Fruit fly (Drosophila melanogaster) whole organism, embryonic: Measurements from ENCODE around the gene CG6163.

ENCODE experiments used
- Antp ChIP-seq: fragments of 200-800 bp; sonication (Bioruptor generic); optimal IDR thresholded peaks from 3 replicates; lab custom pipeline; 2016; ENCODE audit warnings: missing biosample characterization, missing genetic modification characterization
- BtbVII ChIP-seq: fragments of 200-800 bp; sonication (Bioruptor generic); optimal IDR thresholded peaks from 3 replicates; lab custom pipeline; 2017; ENCODE audit warnings: missing biosample characterization, mild to moderate bottlenecking, missing genetic modification characterization
- Bteb2 ChIP-seq: fragments of 200-800 bp; sonication (Bioruptor generic); optimal IDR thresholded peaks from 2 replicates; lab custom pipeline; 2016; ENCODE audit warnings: missing biosample characterization, missing genetic modification characterization
- CG10462 ChIP-seq: fragments of 200-800 bp; sonication (Bioruptor generic); optimal IDR thresholded peaks from 2 replicates; lab custom pipeline; 2016; ENCODE audit warnings: missing biosample characterization, missing genetic modification characterization
- CG11093 ChIP-seq: fragments of 200-800 bp; sonication (Bioruptor generic); IDR thresholded peaks from 3 replicates; pipeline ENCODE4 v1.3.6; 2022; ENCODE audit warnings: missing biosample characterization, missing genetic modification characterization
- CG13624 ChIP-seq: fragments of 200-800 bp; sonication (Bioruptor generic); optimal IDR thresholded peaks from 2 replicates; lab custom pipeline; 2016; ENCODE audit warnings: missing biosample characterization, missing genetic modification characterization
- CG13894 ChIP-seq: fragments of 200-800 bp; sonication (Bioruptor generic); optimal IDR thresholded peaks from 3 replicates; lab custom pipeline; 2018; ENCODE audit warnings: missing biosample characterization, mild to moderate bottlenecking, missing genetic modification characterization, moderate library complexity
- CG15514 ChIP-seq: fragments of 200-800 bp; sonication (Bioruptor generic); optimal IDR thresholded peaks from 3 replicates; lab custom pipeline; 2017; ENCODE audit warnings: missing biosample characterization, missing genetic modification characterization, mild to moderate bottlenecking, moderate library complexity, missing genetic modification reagents
- CG16863 ChIP-seq: fragments of 200-800 bp; sonication (Bioruptor generic); optimal IDR thresholded peaks from 3 replicates; lab custom pipeline; 2016; ENCODE audit warnings: missing biosample characterization, missing genetic modification characterization
- CG18764 ChIP-seq: fragments of 200-800 bp; sonication (Bioruptor generic); optimal IDR thresholded peaks from 3 replicates; lab custom pipeline; 2016; ENCODE audit warnings: missing biosample characterization, missing genetic modification characterization
- CG4282 ChIP-seq: fragments of 200-800 bp; sonication (Bioruptor generic); optimal IDR thresholded peaks from 2 replicates; lab custom pipeline; 2016; ENCODE audit warnings: missing biosample characterization, missing genetic modification characterization
- CG4707 ChIP-seq: fragments of 200-800 bp; sonication (Bioruptor generic); optimal IDR thresholded peaks from 2 replicates; lab custom pipeline; 2018; ENCODE audit warnings: missing biosample characterization, mild to moderate bottlenecking, missing genetic modification characterization, moderate library complexity
- CG8290 ChIP-seq, 3 experiments: fragments of 200-800 bp; sonication (Bioruptor generic); optimal IDR thresholded peaks; 2 replicates each; lab custom pipeline; 2016 to 2019; ENCODE audit warnings: missing biosample characterization in 3 of 3, missing genetic modification characterization in 3 of 3, mild to moderate bottlenecking in 2 of 3, moderate library complexity in 1 of 3
- CG9609 ChIP-seq: fragments of 200-800 bp; sonication (Bioruptor generic); optimal IDR thresholded peaks from 3 replicates; lab custom pipeline; 2016; ENCODE audit warnings: missing biosample characterization, missing genetic modification characterization
- Dek ChIP-seq: fragments of 200-800 bp; sonication (Bioruptor generic); optimal IDR thresholded peaks from 3 replicates; lab custom pipeline; 2019; ENCODE audit warnings: missing biosample characterization, mild to moderate bottlenecking, missing genetic modification characterization, moderate library complexity
- Dfd ChIP-seq, 2 experiments: fragments of >200 bp; optimal IDR thresholded peaks; 2 replicates each; lab custom pipeline; 2017; ENCODE audit warnings: missing biosample characterization in 2 of 2, missing genetic modification characterization in 2 of 2
- Dip2 ChIP-seq: fragments of 200-800 bp; sonication (Bioruptor generic); IDR thresholded peaks from 2 replicates; pipeline ENCODE4 v1.3.6; 2022; ENCODE audit warnings: missing biosample characterization, missing genetic modification characterization
- Dip3 ChIP-seq: fragments of 200-800 bp; sonication (Bioruptor generic); optimal IDR thresholded peaks from 3 replicates; lab custom pipeline; 2016; ENCODE audit warnings: missing biosample characterization, missing genetic modification characterization
- Doc3 ChIP-seq: fragments of 200-800 bp; sonication (Bioruptor generic); IDR thresholded peaks from 3 replicates; pipeline ENCODE4 v1.3.6; 2022; ENCODE audit warnings: missing biosample characterization, missing genetic modification characterization; ENCODE audit not compliant: partially characterized antibody
- H2.0 ChIP-seq: fragments of 200-800 bp; sonication (Bioruptor generic); IDR thresholded peaks from 2 replicates; pipeline ENCODE4 v1.3.6; 2022; ENCODE audit warnings: missing biosample characterization, missing genetic modification characterization
- Hey ChIP-seq: fragments of 200-800 bp; sonication (Bioruptor generic); optimal IDR thresholded peaks from 3 replicates; lab custom pipeline; 2018; ENCODE audit warnings: missing biosample characterization, mild to moderate bottlenecking, missing genetic modification characterization
- Med ChIP-seq: fragments of 200-800 bp; sonication (Bioruptor generic); peaks from one replicate; lab custom pipeline; 2016; ENCODE audit warnings: missing biosample characterization, missing genetic modification characterization, mild to moderate bottlenecking, inconsistent platforms, moderate library complexity
- NC2β ChIP-seq: fragments of 200-800 bp; sonication (Bioruptor generic); optimal IDR thresholded peaks from 2 replicates; lab custom pipeline; 2016; ENCODE audit warnings: missing biosample characterization, missing genetic modification characterization
- PHDP ChIP-seq: fragments of 200-800 bp; sonication (Bioruptor generic); optimal IDR thresholded peaks from 3 replicates; lab custom pipeline; 2018; ENCODE audit warnings: missing biosample characterization, mild to moderate bottlenecking, missing genetic modification characterization, moderate library complexity
- Poxn ChIP-seq: fragments of 200-800 bp; sonication (Bioruptor generic); IDR thresholded peaks from 2 replicates; pipeline ENCODE4 v1.3.6; 2022; ENCODE audit warnings: missing biosample characterization, missing genetic modification characterization
- Sox102F ChIP-seq: fragments of 200-800 bp; sonication (Bioruptor generic); optimal IDR thresholded peaks from 2 replicates; lab custom pipeline; 2018; ENCODE audit warnings: missing biosample characterization, mild to moderate bottlenecking, missing genetic modification characterization, moderate library complexity
- TFAM ChIP-seq: fragments of 200-800 bp; sonication (Bioruptor generic); optimal IDR thresholded peaks from 2 replicates; lab custom pipeline; 2017; ENCODE audit warnings: missing biosample characterization, missing genetic modification characterization, inconsistent platforms
- Taf1 ChIP-seq: fragments of 200-800 bp; sonication (Bioruptor generic); IDR thresholded peaks from 2 replicates; pipeline ENCODE4 v1.3.6; 2022; ENCODE audit warnings: missing biosample characterization, missing genetic modification characterization
- Xbp1 ChIP-seq: fragments of 200-800 bp; sonication (Bioruptor generic); optimal IDR thresholded peaks from 3 replicates; lab custom pipeline; 2016; ENCODE audit warnings: missing biosample characterization, mild to moderate bottlenecking, missing genetic modification characterization
- abd-A ChIP-seq: fragments of 200-800 bp; sonication (Bioruptor generic); optimal IDR thresholded peaks from 3 replicates; lab custom pipeline; 2019; ENCODE audit warnings: missing biosample characterization, mild to moderate bottlenecking, missing genetic modification characterization, moderate library complexity
- caup ChIP-seq: fragments of 200-800 bp; sonication (Bioruptor generic); optimal IDR thresholded peaks from 3 replicates; lab custom pipeline; 2017; ENCODE audit warnings: missing biosample characterization, mild to moderate bottlenecking, missing genetic modification characterization, moderate library complexity; ENCODE audit not compliant: severe bottlenecking
- dm ChIP-seq: fragments of 200-800 bp; sonication (Bioruptor generic); optimal IDR thresholded peaks from 3 replicates; lab custom pipeline; 2016; ENCODE audit warnings: missing biosample characterization, missing genetic modification characterization
- ems ChIP-seq: fragments of 200-800 bp; sonication (Bioruptor generic); optimal IDR thresholded peaks from 3 replicates; lab custom pipeline; 2016; ENCODE audit warnings: missing biosample characterization, missing genetic modification characterization
- fd64A ChIP-seq: fragments of 200-800 bp; sonication (Bioruptor generic); optimal IDR thresholded peaks from 3 replicates; lab custom pipeline; 2018; ENCODE audit warnings: missing biosample characterization, mild to moderate bottlenecking, missing genetic modification characterization
- gfzf ChIP-seq: fragments of 200-800 bp; sonication (Bioruptor generic); optimal IDR thresholded peaks from 2 replicates; lab custom pipeline; 2016; ENCODE audit warnings: missing biosample characterization, mild to moderate bottlenecking, missing genetic modification characterization, moderate library complexity
- ken ChIP-seq: fragments of 200-800 bp; sonication (Bioruptor generic); IDR thresholded peaks from 3 replicates; pipeline ENCODE4 v1.3.6; 2022; ENCODE audit warnings: missing biosample characterization, missing genetic modification characterization
- oc ChIP-seq: fragments of 200-800 bp; sonication (Bioruptor generic); optimal IDR thresholded peaks from 2 replicates; lab custom pipeline; 2018; ENCODE audit warnings: missing biosample characterization, mild to moderate bottlenecking, missing genetic modification characterization, moderate library complexity
- otp ChIP-seq: fragments of 200-800 bp; sonication (Bioruptor generic); IDR thresholded peaks from 3 replicates; pipeline ENCODE4, ENCODE4 v1.3.6; 2022; ENCODE audit warnings: missing biosample characterization, missing genetic modification characterization
- pan ChIP-seq, 4 experiments: fragments of >200 bp in 3 of 4; fragments of 200-800 bp in 1 of 4; sonication (Bioruptor generic) in 1 of 4; optimal IDR thresholded peaks in 3 of 4; IDR thresholded peaks in 1 of 4; 2 replicates each; pipeline versions ENCODE4 v1.3.6 to Lab custom; 2017 to 2022; ENCODE audit warnings: missing biosample characterization in 2 of 4, missing genetic modification characterization in 2 of 4, mixed read lengths in 1 of 4
- salm ChIP-seq: fragments of 200-800 bp; sonication (Bioruptor generic); optimal IDR thresholded peaks from 2 replicates; lab custom pipeline; 2018; ENCODE audit warnings: missing biosample characterization, mild to moderate bottlenecking, missing genetic modification characterization
- sc ChIP-seq, 3 experiments: fragments of >200 bp in 2 of 3; fragments of 200-800 bp in 1 of 3; sonication (Bioruptor generic) in 1 of 3; optimal IDR thresholded peaks; 2 replicates in 2 of 3; 3 replicates in 1 of 3; lab custom pipeline; 2017; ENCODE audit warnings: mild to moderate bottlenecking in 1 of 3, missing biosample characterization in 1 of 3, missing genetic modification characterization in 1 of 3, missing genetic modification reagents in 1 of 3
- sisA ChIP-seq: fragments of 200-800 bp; sonication (Bioruptor generic); IDR thresholded peaks from 2 replicates; pipeline ENCODE4 v1.3.6; 2022; ENCODE audit warnings: missing biosample characterization, missing genetic modification characterization
- slou ChIP-seq: fragments of 200-800 bp; sonication (Bioruptor generic); optimal IDR thresholded peaks from 3 replicates; lab custom pipeline; 2016; ENCODE audit warnings: missing biosample characterization, missing genetic modification characterization
- sob ChIP-seq: fragments of 200-800 bp; sonication (Bioruptor generic); IDR thresholded peaks from 2 replicates; pipeline ENCODE4 v1.3.6; 2022; ENCODE audit warnings: missing biosample characterization, missing genetic modification characterization
- tio ChIP-seq: fragments of 200-800 bp; sonication (Bioruptor generic); optimal IDR thresholded peaks from 2 replicates; lab custom pipeline; 2017; ENCODE audit warnings: missing biosample characterization, missing genetic modification characterization, inconsistent platforms
- toy ChIP-seq: fragments of 200-800 bp; sonication (Bioruptor generic); IDR thresholded peaks from 2 replicates; pipeline ENCODE4 v1.3.6; 2022; ENCODE audit warnings: missing biosample characterization, missing genetic modification characterization
- zf30C ChIP-seq: fragments of 200-800 bp; sonication (Bioruptor generic); optimal IDR thresholded peaks from 3 replicates; lab custom pipeline; 2018; ENCODE audit warnings: missing biosample characterization, mild to moderate bottlenecking, missing genetic modification characterization

CG6163 gene

DNA sequence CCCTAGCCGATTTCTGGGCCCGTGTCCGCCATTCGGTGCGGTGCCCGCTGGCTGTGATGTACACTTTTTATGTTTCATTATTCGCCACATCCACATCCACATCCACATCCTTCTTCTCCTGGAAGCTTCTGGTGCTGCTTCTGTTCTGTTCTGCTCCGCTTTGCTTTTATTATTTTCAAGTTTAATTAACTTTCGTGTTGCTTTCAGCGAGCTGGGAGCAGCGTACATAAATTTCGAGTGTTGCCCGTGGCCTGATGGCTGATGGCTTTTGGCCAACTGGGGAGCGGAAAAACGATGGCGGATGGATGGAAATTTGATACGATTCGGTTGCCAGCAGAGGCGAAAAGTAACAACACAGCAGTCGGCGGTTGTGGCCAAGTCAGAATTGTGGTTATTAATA is 44.6 kb downstream of the CG6163 start:
- TF ChIP-seq CG4282 (GFP tag; lab: Kevin White, UChicago), result no peak
- TF ChIP-seq pan (optimal IDR thresholded peaks at IDR 0.05; lab: Kevin White, UChicago), result no peak
- TF ChIP-seq pan (GFP tag; optimal IDR thresholded peaks at IDR 0.05 in 1 of 2, IDR thresholded peaks at IDR 0.05 in 1 of 2), result no peak
- TF ChIP-seq Med (GFP tag; lab: Kevin White, UChicago), result peak; percentile 74
- TF ChIP-seq fd64A (GFP tag; lab: Kevin White, UChicago), result no peak
- no peak for TF ChIP-seq CG8290 (GFP tag; optimal IDR thresholded peaks at IDR 0.05; lab: Kevin White, UChicago)
- peak in 1 of 2 experiments; percentile 28 for TF ChIP-seq CG8290 (tag; optimal IDR thresholded peaks at IDR 0.05; lab: Kevin White, UChicago)
- peak; percentile 39 for TF ChIP-seq CG13894 (tag; lab: Kevin White, UChicago)
- TF ChIP-seq CG13624 (GFP tag; lab: Kevin White, UChicago), result no peak
- TF ChIP-seq sob, result peak; percentile 40

- peak; percentile 89 for TF ChIP-seq PHDP (tag; lab: Kevin White, UChicago)
- no peak for TF ChIP-seq Hey (tag; lab: Kevin White, UChicago)
- TF ChIP-seq sc (optimal IDR thresholded peaks at IDR 0.05; lab: Kevin White, UChicago), result no peak
- peak; percentile 61 for TF ChIP-seq sc (GFP tag; optimal IDR thresholded peaks at IDR 0.05; lab: Kevin White, UChicago)
- TF ChIP-seq CG11093 (GFP tag; lab: Robert Waterston, UW), result peak; percentile 82
- peak; percentile 54; the same call in 1 of the 2 replicates for TF ChIP-seq Dip2 (GFP tag; lab: Robert Waterston, UW)
- peak; percentile 48 for TF ChIP-seq slou (GFP tag; lab: Kevin White, UChicago)
- no peak for TF ChIP-seq zf30C
- TF ChIP-seq BtbVII, result peak; percentile 78
- peak; percentile 91 for TF ChIP-seq ken (GFP tag; lab: Robert Waterston, UW)
- TF ChIP-seq sisA (GFP tag; lab: Robert Waterston, UW), result peak; percentile 93
- TF ChIP-seq Antp (GFP tag; lab: Kevin White, UChicago), result peak; percentile 81
- TF ChIP-seq Taf1 (GFP tag; lab: Robert Waterston, UW), result peak; percentile 58; the same call in 1 of the 2 replicates
- peak; percentile 83 for TF ChIP-seq CG18764 (GFP tag; lab: Kevin White, UChicago)
- TF ChIP-seq Dip3 (GFP tag; lab: Kevin White, UChicago), result peak; percentile 79
- TF ChIP-seq gfzf (GFP tag; lab: Kevin White, UChicago), result peak; percentile 3
- TF ChIP-seq CG4707 (GFP tag; lab: Kevin White, UChicago), result peak; percentile 80
- peak; percentile 93 for TF ChIP-seq Sox102F (GFP tag; lab: Kevin White, UChicago)
- peak; percentile 87 for TF ChIP-seq oc (tag; lab: Kevin White, UChicago)
- TF ChIP-seq TFAM (GFP tag; lab: Kevin White, UChicago), result peak; percentile 68
- TF ChIP-seq NC2β, result peak; percentile 71
- peak; percentile 74 for TF ChIP-seq salm
- no peak for TF ChIP-seq abd-A (tag; lab: Kevin White, UChicago)
- TF ChIP-seq Bteb2 (GFP tag; lab: Kevin White, UChicago), result peak; percentile 54
- peak; percentile 90 for TF ChIP-seq H2.0 (GFP tag; lab: Robert Waterston, UW)
- peak; percentile 62 for TF ChIP-seq CG10462 (GFP tag; lab: Kevin White, UChicago)
- peak; percentile 80 for TF ChIP-seq tio (GFP tag; lab: Kevin White, UChicago)
- TF ChIP-seq CG9609 (GFP tag; lab: Kevin White, UChicago), result peak; percentile 78
- TF ChIP-seq otp (GFP tag; lab: Robert Waterston, UW), result peak; percentile 90
- peak; percentile 84 for TF ChIP-seq toy (GFP tag; lab: Robert Waterston, UW)
- no peak for TF ChIP-seq Dfd (GFP tag; optimal IDR thresholded peaks at IDR 0.05; lab: Kevin White, UChicago)
- peak; percentile 64 for TF ChIP-seq dm
- TF ChIP-seq ems, result peak; percentile 87
- peak; percentile 88 for TF ChIP-seq Xbp1 (GFP tag; lab: Kevin White, UChicago)
- TF ChIP-seq Doc3 (GFP tag; lab: Robert Waterston, UW), result no peak
- peak; percentile 81 for TF ChIP-seq caup (GFP tag; lab: Kevin White, UChicago)
- peak; percentile 61 for TF ChIP-seq CG15514
- peak; percentile 54; the same call in 1 of the 2 replicates for TF ChIP-seq Poxn (GFP tag; lab: Robert Waterston, UW)
- peak; percentile 62 for TF ChIP-seq Dek
- TF ChIP-seq CG16863 (GFP tag; lab: Kevin White, UChicago), result peak; percentile 85
These were observed 46.0 kb downstream of the CG6163 start for dm6 chr3L:11318532-11319170.
